Worm (Caenorhabditis elegans) whole organism, L4 larva: ENCODE data around the gene daf-12.

Experiments
- F10B5.3 ChIP-seq: sonication (generic microtip); optimal IDR thresholded peaks from 2 replicates; lab custom pipeline; 2016; ENCODE audit warnings: mild to moderate bottlenecking, missing genetic modification characterization, missing compliant biosample characterization
- R02D3.7 ChIP-seq: fragments of 150-350 bp; sonication (generic microtip); optimal IDR thresholded peaks from 3 replicates; lab custom pipeline; 2014; ENCODE audit warnings: missing biosample characterization, missing genetic modification characterization
- Y75B8A.6 ChIP-seq: fragments of 200-800 bp; sonication (Bioruptor generic); IDR thresholded peaks from 2 replicates; pipeline ENCODE4 v1.3.6; 2022; ENCODE audit warnings: missing genetic modification reagents, missing genetic modification characterization, missing compliant biosample characterization
- ZK337.2 ChIP-seq: fragments of 200-800 bp; sonication (Bioruptor generic); IDR thresholded peaks from 2 replicates; pipeline ENCODE4 v1.3.6; 2022; ENCODE audit warnings: missing genetic modification reagents, missing genetic modification characterization, missing compliant biosample characterization
- aly-2 ChIP-seq: sonication (generic microtip); optimal IDR thresholded peaks from 2 replicates; lab custom pipeline; 2018; ENCODE audit warnings: missing biosample characterization, missing genetic modification characterization
- arid-1 ChIP-seq: fragments of 200-800 bp; sonication (Bioruptor generic); conservative IDR thresholded peaks from 2 replicates; pipeline ENCODE4 v1.3.6; 2022; ENCODE audit warnings: missing genetic modification reagents, missing genetic modification characterization, missing compliant biosample characterization
- attf-4 ChIP-seq: sonication (generic microtip); optimal IDR thresholded peaks from 3 replicates; lab custom pipeline; 2017; ENCODE audit warnings: missing biosample characterization, missing genetic modification characterization
- ceh-32 ChIP-seq: sonication (generic microtip); optimal IDR thresholded peaks from 2 replicates; lab custom pipeline; 2016; ENCODE audit warnings: mild to moderate bottlenecking, missing genetic modification characterization, missing compliant biosample characterization; ENCODE audit not compliant: poor library complexity
- ceh-62 ChIP-seq: sonication (generic microtip); optimal IDR thresholded peaks from 2 replicates; lab custom pipeline; 2017; ENCODE audit warnings: missing biosample characterization, missing genetic modification characterization
- ceh-82 ChIP-seq: sonication (generic microtip); optimal IDR thresholded peaks from 2 replicates; lab custom pipeline; 2017; ENCODE audit warnings: missing biosample characterization, missing genetic modification characterization
- daf-16 ChIP-seq, 3 experiments: sonication (generic microtip); optimal IDR thresholded peaks; 2 replicates each; lab custom pipeline; 2016 to 2017; ENCODE audit warnings: missing genetic modification characterization in 3 of 3, missing genetic modification reagents in 3 of 3, mild to moderate bottlenecking in 2 of 3, missing compliant biosample characterization in 2 of 3, missing biosample characterization in 1 of 3, moderate library complexity in 1 of 3
- daf-19 ChIP-seq: fragments of 200-800 bp; sonication (Bioruptor generic); conservative IDR thresholded peaks from 2 replicates; pipeline ENCODE4 v1.3.6; 2022; ENCODE audit warnings: missing genetic modification characterization, missing compliant biosample characterization
- dmd-6 ChIP-seq: fragments of 200-800 bp; sonication (Bioruptor generic); IDR thresholded peaks from 2 replicates; pipeline ENCODE4 v1.3.6; 2022; ENCODE audit warnings: missing genetic modification reagents, missing genetic modification characterization, missing compliant biosample characterization
- dmd-9 ChIP-seq: fragments of 200-800 bp; sonication (Bioruptor generic); IDR thresholded peaks from 2 replicates; pipeline ENCODE4 v1.3.6; 2022; ENCODE audit warnings: missing genetic modification reagents, missing genetic modification characterization, missing compliant biosample characterization
- dpl-1 ChIP-seq: fragments of 150-350 bp; optimal IDR thresholded peaks from 2 replicates; lab custom pipeline; 2014; ENCODE audit warnings: missing biosample characterization, missing genetic modification reagents, missing genetic modification characterization
- duxl-1 ChIP-seq: sonication (generic microtip); optimal IDR thresholded peaks from 2 replicates; lab custom pipeline; 2016; ENCODE audit warnings: mild to moderate bottlenecking, missing genetic modification characterization, moderate library complexity, missing compliant biosample characterization; ENCODE audit not compliant: poor library complexity
- dve-1 ChIP-seq: sonication (generic microtip); optimal IDR thresholded peaks from 2 replicates; lab custom pipeline; 2017; ENCODE audit warnings: antibody characterized with exemption, mild to moderate bottlenecking, missing genetic modification characterization, missing compliant biosample characterization; ENCODE audit not compliant: insufficient read depth
- egl-27 ChIP-seq: sonication (generic microtip); optimal IDR thresholded peaks from 3 replicates; lab custom pipeline; 2017; ENCODE audit warnings: missing biosample characterization, missing genetic modification reagents, missing genetic modification characterization
- egl-43 ChIP-seq: fragments of 200-800 bp; sonication (Bioruptor generic); IDR thresholded peaks from 2 replicates; pipeline ENCODE4 v1.3.6; 2022; ENCODE audit warnings: missing genetic modification reagents, missing genetic modification characterization, missing compliant biosample characterization
- gei-8 ChIP-seq: fragments of 200-800 bp; sonication (Bioruptor generic); optimal IDR thresholded peaks from 2 replicates; lab custom pipeline; 2018; ENCODE audit warnings: mild to moderate bottlenecking, missing genetic modification characterization, missing compliant biosample characterization
- hlh-30 ChIP-seq: sonication (generic microtip); optimal IDR thresholded peaks from 2 replicates; lab custom pipeline; 2017; ENCODE audit warnings: antibody characterized with exemption, mild to moderate bottlenecking, missing genetic modification characterization, missing compliant biosample characterization; ENCODE audit not compliant: insufficient read depth
- hmg-1.1 ChIP-seq: fragments of 200-800 bp; sonication (Bioruptor generic); IDR thresholded peaks from 2 replicates; pipeline ENCODE4 v1.3.6; 2022; ENCODE audit warnings: missing genetic modification reagents, missing genetic modification characterization, missing compliant biosample characterization
- jun-1 ChIP-seq: fragments of 150-350 bp; optimal IDR thresholded peaks from 2 replicates; lab custom pipeline; 2014; ENCODE audit warnings: missing biosample characterization, missing genetic modification reagents, missing genetic modification characterization
- lim-7 ChIP-seq: fragments of 200-800 bp; sonication (Bioruptor generic); IDR thresholded peaks from 2 replicates; pipeline ENCODE4 v1.3.6; 2022; ENCODE audit warnings: missing genetic modification characterization, missing compliant biosample characterization
- lin-15B ChIP-seq: fragments of 150-350 bp; sonication (generic microtip); optimal IDR thresholded peaks from 3 replicates; lab custom pipeline; 2014; ENCODE audit warnings: missing biosample characterization, missing genetic modification characterization
- lin-29 ChIP-seq: fragments of 200-800 bp; sonication (Bioruptor generic); IDR thresholded peaks from 2 replicates; pipeline ENCODE4 v1.3.6; 2022; ENCODE audit warnings: missing genetic modification reagents, missing genetic modification characterization, missing compliant biosample characterization
- lsy-2 ChIP-seq, 2 experiments: fragments of 150-350 bp in 1 of 2; sonication (generic microtip) in 1 of 2; optimal IDR thresholded peaks; 2 replicates each; lab custom pipeline; 2014 to 2017; ENCODE audit warnings: missing biosample characterization in 2 of 2, missing genetic modification characterization in 2 of 2
- mep-1 ChIP-seq: fragments of 150-350 bp; sonication (generic microtip); optimal IDR thresholded peaks from 3 replicates; lab custom pipeline; 2014; ENCODE audit warnings: missing biosample characterization, missing genetic modification characterization
- mes-2 ChIP-seq: sonication (generic microtip); optimal IDR thresholded peaks from 2 replicates; lab custom pipeline; 2016; ENCODE audit warnings: missing genotype, mild to moderate bottlenecking, missing genetic modification characterization, missing compliant biosample characterization; ENCODE audit not compliant: poor library complexity, severe bottlenecking
- nhr-10 ChIP-seq: fragments of 150-350 bp; optimal IDR thresholded peaks from 2 replicates; lab custom pipeline; 2014; ENCODE audit warnings: missing biosample characterization, missing genetic modification characterization
- nhr-102 ChIP-seq: sonication (generic microtip); optimal IDR thresholded peaks from 2 replicates; lab custom pipeline; 2016; ENCODE audit warnings: mild to moderate bottlenecking, missing genetic modification characterization, moderate library complexity, missing compliant biosample characterization
- nhr-237 ChIP-seq: sonication (generic microtip); optimal IDR thresholded peaks from 2 replicates; lab custom pipeline; 2017; ENCODE audit warnings: missing biosample characterization, missing genetic modification characterization
- nhr-28 ChIP-seq: fragments of 150-350 bp; optimal IDR thresholded peaks from 2 replicates; lab custom pipeline; 2014; ENCODE audit warnings: missing biosample characterization, missing genetic modification characterization
- nhr-41 ChIP-seq: fragments of 200-800 bp; sonication (Bioruptor generic); IDR thresholded peaks from 2 replicates; pipeline ENCODE4 v1.3.6; 2022; ENCODE audit warnings: missing genetic modification reagents, missing genetic modification characterization, missing compliant biosample characterization
- nhr-48 ChIP-seq: sonication (generic microtip); optimal IDR thresholded peaks from 2 replicates; lab custom pipeline; 2016; ENCODE audit warnings: mild to moderate bottlenecking, missing genetic modification characterization, missing compliant biosample characterization
- nhr-6 ChIP-seq: fragments of 150-350 bp; optimal IDR thresholded peaks from 2 replicates; lab custom pipeline; 2014; ENCODE audit warnings: missing biosample characterization, missing genetic modification characterization
- pqm-1 ChIP-seq: sonication (generic microtip); optimal IDR thresholded peaks from 2 replicates; lab custom pipeline; 2017; ENCODE audit warnings: missing biosample characterization, missing genetic modification characterization
- rbr-2 ChIP-seq: sonication (generic microtip); optimal IDR thresholded peaks from 2 replicates; lab custom pipeline; 2016; ENCODE audit warnings: missing genotype, missing genetic modification characterization, missing compliant biosample characterization
- snpc-1.2 ChIP-seq: fragments of 200-800 bp; sonication (Bioruptor generic); IDR thresholded peaks from 2 replicates; pipeline ENCODE4 v1.3.6; 2022; ENCODE audit warnings: missing genetic modification reagents, missing genetic modification characterization, missing compliant biosample characterization
- tra-1 ChIP-seq: fragments of 200-800 bp; sonication (Bioruptor generic); IDR thresholded peaks from 2 replicates; pipeline ENCODE4 v1.3.6; 2022; ENCODE audit warnings: missing genetic modification reagents, missing genetic modification characterization, missing compliant biosample characterization
- unc-62 ChIP-seq, 3 experiments: fragments of 150-350 bp in 1 of 3; sonication (generic microtip); optimal IDR thresholded peaks in 2 of 3; peaks in 1 of 3; 1 replicate in 1 of 3; 2 replicates in 2 of 3; lab custom pipeline; 2014 to 2017; ENCODE audit warnings: missing biosample characterization in 3 of 3, missing genetic modification characterization in 3 of 3, missing genetic modification reagents in 3 of 3, missing genotype in 1 of 3
- zag-1 ChIP-seq: fragments of 150-350 bp; optimal IDR thresholded peaks from 2 replicates; lab custom pipeline; 2014; ENCODE audit warnings: missing biosample characterization, missing genetic modification characterization
- zfp-2 ChIP-seq: sonication (generic microtip); optimal IDR thresholded peaks from 2 replicates; lab custom pipeline; 2016; ENCODE audit warnings: mild to moderate bottlenecking, missing genetic modification characterization, missing compliant biosample characterization
- zfp-3 ChIP-seq: fragments of 200-800 bp; sonication (Bioruptor generic); conservative IDR thresholded peaks from 2 replicates; pipeline ENCODE4 v1.3.6; 2022; ENCODE audit warnings: missing genetic modification reagents, missing genetic modification characterization, missing compliant biosample characterization
- zip-11 ChIP-seq: fragments of 200-800 bp; sonication (Bioruptor generic); IDR thresholded peaks from 2 replicates; pipeline ENCODE4 v1.3.6; 2022; ENCODE audit warnings: missing genetic modification characterization, missing compliant biosample characterization
- zip-2 ChIP-seq: fragments of 150-350 bp; optimal IDR thresholded peaks from 2 replicates; lab custom pipeline; 2014; ENCODE audit warnings: missing biosample characterization, missing genetic modification characterization

Gene daf-12

ce11 chrX:10677552-10677951, 41.8 kb downstream of the daf-12 start (continued):
- TF ChIP-seq nhr-6 (tag; lab: Kevin White, UChicago) = peak; percentile 41
- no peak for TF ChIP-seq daf-16 (GFP tag; optimal IDR thresholded peaks at IDR 0.05; lab: Kevin White, UChicago)
- peak; percentile 3 for TF ChIP-seq daf-16 (tag; optimal IDR thresholded peaks at IDR 0.05; lab: Kevin White, UChicago)
- no peak for TF ChIP-seq egl-43 (GFP tag; lab: Robert Waterston, UW)
- TF ChIP-seq mep-1 (tag; lab: Kevin White, UChicago) = peak; percentile 26
- no peak for TF ChIP-seq snpc-1.2 (GFP tag; lab: Robert Waterston, UW)
- peak; percentile 52 for TF ChIP-seq dve-1
- TF ChIP-seq aly-2 (tag; lab: Kevin White, UChicago) = no peak
- TF ChIP-seq nhr-48 (tag; lab: Kevin White, UChicago) = no peak
- peak in 1 of 2 experiments; percentile 18 for TF ChIP-seq lsy-2 (tag; optimal IDR thresholded peaks at IDR 0.05; lab: Kevin White, UChicago)
- TF ChIP-seq dmd-6 (GFP tag; lab: Robert Waterston, UW) = peak; percentile 16; the same call in 1 of the 2 replicates
- no peak for TF ChIP-seq zfp-2 (tag; lab: Kevin White, UChicago)
- peak; percentile 46 for TF ChIP-seq duxl-1 (tag; lab: Kevin White, UChicago)
- TF ChIP-seq zip-2 (tag; lab: Kevin White, UChicago) = no peak
- no peak for TF ChIP-seq nhr-10 (tag; lab: Kevin White, UChicago)
- no peak for TF ChIP-seq ceh-32 (tag; lab: Kevin White, UChicago)
- TF ChIP-seq hmg-1.1 (GFP tag; lab: Robert Waterston, UW) = peak; percentile 45; the same call in 1 of the 2 replicates
- peak; percentile 16 for TF ChIP-seq rbr-2 (tag; lab: Kevin White, UChicago)
- TF ChIP-seq, all 104 proteins: peak for 19

DNA sequence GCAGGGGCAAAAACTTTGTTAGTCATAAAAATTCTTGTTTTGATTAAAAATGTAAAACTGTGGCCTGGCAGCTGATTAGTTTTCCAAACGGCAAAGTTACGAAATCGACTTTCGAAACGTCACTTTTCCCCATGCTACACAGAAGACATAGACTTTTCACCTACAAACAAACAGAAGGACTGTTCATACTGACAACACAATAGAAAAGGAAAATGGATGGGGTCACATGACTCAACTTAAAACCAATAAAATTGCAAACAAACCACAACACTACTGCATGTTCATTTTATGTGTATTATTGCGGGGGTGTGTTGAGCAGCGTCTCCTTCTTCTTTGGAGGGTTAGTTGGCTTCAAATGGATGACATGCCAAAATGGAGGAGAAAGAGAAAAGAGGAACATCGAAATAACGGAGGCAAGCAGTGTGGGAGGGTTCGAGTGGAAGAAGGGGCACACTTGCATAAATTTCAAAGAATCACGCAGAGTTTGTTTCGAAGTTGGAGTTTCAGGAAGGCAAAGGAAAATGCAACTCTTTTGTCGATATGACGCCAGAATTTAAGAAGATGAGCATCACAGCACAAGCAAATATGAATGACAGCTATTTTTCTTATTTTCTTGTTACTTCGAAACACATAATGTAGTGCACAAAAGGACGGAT, 42.5 kb downstream of the daf-12 start:
- TF ChIP-seq zfp-2 (tag; lab: Kevin White, UChicago) (no peak), nhr-28 (tag; lab: Kevin White, UChicago) (peak; percentile 68), zag-1 (tag; lab: Kevin White, UChicago) (no peak), ceh-82 (tag; lab: Kevin White, UChicago) (no peak), nhr-102 (tag; lab: Kevin White, UChicago) (no peak), jun-1 (no peak), dmd-6 (GFP tag; lab: Robert Waterston, UW) (0 out of 2 replicates have a peak, but pooled peaks have one; percentile 14), duxl-1 (tag; lab: Kevin White, UChicago) (no peak), attf-4 (tag; lab: Kevin White, UChicago) (no peak), R02D3.7 (tag; lab: Kevin White, UChicago) (no peak), lin-15B (tag; lab: Kevin White, UChicago) (no peak), zfp-3 (GFP tag; lab: Robert Waterston, UW) (no peak), F10B5.3 (no peak), dpl-1 (GFP tag; lab: Kevin White, UChicago) (peak; percentile 22), daf-19 (GFP tag; lab: Robert Waterston, UW) (no peak), hlh-30 (tag; lab: Kevin White, UChicago) (peak; percentile 83), gei-8 (no peak), mes-2 (tag; lab: Kevin White, UChicago) (peak; percentile 18), ZK337.2 (GFP tag; lab: Robert Waterston, UW) (no peak), zip-11 (GFP tag; lab: Robert Waterston, UW) (no peak), nhr-10 (tag; lab: Kevin White, UChicago) (no peak), arid-1 (GFP tag; lab: Robert Waterston, UW) (no peak), Y75B8A.6 (GFP tag; lab: Robert Waterston, UW) (no peak), ceh-62 (tag; lab: Kevin White, UChicago) (no peak), nhr-237 (tag; lab: Kevin White, UChicago) (no peak), lim-7 (no peak), nhr-41 (no peak), pqm-1 (tag; lab: Kevin White, UChicago) (no peak), lin-29 (no peak), unc-62 (GFP tag; optimal IDR thresholded peaks at IDR 0.05 in 1 of 2; lab: Kevin White, UChicago) (peak in 1 of 2 experiments; percentile 99), unc-62 (tag; optimal IDR thresholded peaks at IDR 0.05; lab: Kevin White, UChicago) (no peak), aly-2 (tag; lab: Kevin White, UChicago) (no peak), mep-1 (tag; lab: Kevin White, UChicago) (peak; percentile 73), rbr-2 (tag; lab: Kevin White, UChicago) (peak; percentile 34), tra-1 (GFP tag; lab: Robert Waterston, UW) (no peak), ceh-32 (tag; lab: Kevin White, UChicago) (no peak), dmd-9 (no peak), egl-27 (tag; lab: Kevin White, UChicago) (no peak)
